Fruit fly (Drosophila melanogaster): ENCODE measurements around the gene fd102C.

fd102C gene

dm6 chr4:831790-832189 lies 12.5 kb downstream of the fd102C start:
- no peak for TF ChIP-seq bab1 (GFP tag; optimal IDR thresholded peaks at IDR 0.05)
- no peak for TF ChIP-seq CG33017 (tag; optimal IDR thresholded peaks at IDR 0.05)
- no peak for TF ChIP-seq tj (GFP tag; optimal IDR thresholded peaks at IDR 0.05)
- TF ChIP-seq CG1620 (GFP tag; optimal IDR thresholded peaks at IDR 0.05), result no peak
- TF ChIP-seq Hr96 (GFP tag; optimal IDR thresholded peaks at IDR 0.05), result no peak

dm6 chr4:829783-830182 lies 14.5 kb downstream of the fd102C start:
- no peak for TF ChIP-seq CG33017 (tag; optimal IDR thresholded peaks at IDR 0.05)
- no peak for TF ChIP-seq CG7045 (GFP tag; optimal IDR thresholded peaks at IDR 0.05)
- no peak for TF ChIP-seq pad (GFP tag; optimal IDR thresholded peaks at IDR 0.05)
- TF ChIP-seq Hr96 (GFP tag; optimal IDR thresholded peaks at IDR 0.05), result no peak
- no peak for TF ChIP-seq tj (GFP tag; optimal IDR thresholded peaks at IDR 0.05)
- TF ChIP-seq CG14711 (tag; optimal IDR thresholded peaks at IDR 0.05), result no peak
- TF ChIP-seq CG1620 (GFP tag; optimal IDR thresholded peaks at IDR 0.05), result no peak
- TF ChIP-seq Mnt (GFP tag; optimal IDR thresholded peaks at IDR 0.05), result no peak
- TF ChIP-seq CG12768 (GFP tag; optimal IDR thresholded peaks at IDR 0.05), result no peak
- TF ChIP-seq cic (GFP tag; optimal IDR thresholded peaks at IDR 0.05), result no peak
- TF ChIP-seq Crg-1 (GFP tag; optimal IDR thresholded peaks at IDR 0.05), result no peak
- no peak for TF ChIP-seq cnc (optimal IDR thresholded peaks at IDR 0.05)
- TF ChIP-seq toe (GFP tag; optimal IDR thresholded peaks at IDR 0.05), result no peak
- no peak for TF ChIP-seq CG7101 (tag; optimal IDR thresholded peaks at IDR 0.05)

dm6 chr4:824043-824442 lies 20.3 kb downstream of the fd102C start:
- TF ChIP-seq CG33017 (tag; optimal IDR thresholded peaks at IDR 0.05) (no peak), kay (GFP tag; ENCODE audit: borderline replicate concordance) (no peak), pad (GFP tag; optimal IDR thresholded peaks at IDR 0.05) (no peak), tj (GFP tag; optimal IDR thresholded peaks at IDR 0.05) (no peak), CG14711 (tag; optimal IDR thresholded peaks at IDR 0.05) (no peak), CG11617 (GFP tag; optimal IDR thresholded peaks at IDR 0.05) (no peak), Crg-1 (GFP tag; optimal IDR thresholded peaks at IDR 0.05) (no peak), cnc (optimal IDR thresholded peaks at IDR 0.05) (no peak), CG7045 (GFP tag; optimal IDR thresholded peaks at IDR 0.05) (no peak), cic (GFP tag; optimal IDR thresholded peaks at IDR 0.05) (no peak), CG7101 (tag; optimal IDR thresholded peaks at IDR 0.05) (no peak), bab1 (GFP tag; optimal IDR thresholded peaks at IDR 0.05) (no peak), Hr96 (GFP tag; optimal IDR thresholded peaks at IDR 0.05) (no peak), CG1620 (GFP tag; optimal IDR thresholded peaks at IDR 0.05) (no peak), ovo (GFP tag; optimal IDR thresholded peaks at IDR 0.05) (no peak), CG12768 (GFP tag; optimal IDR thresholded peaks at IDR 0.05) (no peak), CG5204 (GFP tag; optimal IDR thresholded peaks at IDR 0.05) (no peak), Mnt (GFP tag; optimal IDR thresholded peaks at IDR 0.05) (no peak)

dm6 chr4:817799-818198 lies 26.5 kb downstream of the fd102C start:
- peak; percentile 79 for TF ChIP-seq kay (GFP tag; ENCODE audit: borderline replicate concordance)
- TF ChIP-seq CG1620 (GFP tag; optimal IDR thresholded peaks at IDR 0.05), result no peak
- TF ChIP-seq CG7045 (GFP tag; optimal IDR thresholded peaks at IDR 0.05), result no peak

dm6 chr4:816500-816899 lies 27.8 kb downstream of the fd102C start:
- TF ChIP-seq pad (GFP tag; optimal IDR thresholded peaks at IDR 0.05), result no peak
- no peak for TF ChIP-seq cic (GFP tag; optimal IDR thresholded peaks at IDR 0.05)
- no peak for TF ChIP-seq Hr96 (GFP tag; optimal IDR thresholded peaks at IDR 0.05)
- no peak for TF ChIP-seq kay (GFP tag; ENCODE audit: borderline replicate concordance)
- no peak for TF ChIP-seq CG12768 (GFP tag; optimal IDR thresholded peaks at IDR 0.05)
- TF ChIP-seq toe (GFP tag; optimal IDR thresholded peaks at IDR 0.05), result no peak
- TF ChIP-seq tj (GFP tag; optimal IDR thresholded peaks at IDR 0.05), result no peak
- no peak for TF ChIP-seq Clk (GFP tag; optimal IDR thresholded peaks at IDR 0.05)
- TF ChIP-seq bab1 (GFP tag; optimal IDR thresholded peaks at IDR 0.05), result no peak
- TF ChIP-seq CG11617 (GFP tag; optimal IDR thresholded peaks at IDR 0.05), result no peak
- TF ChIP-seq cnc (optimal IDR thresholded peaks at IDR 0.05), result no peak
- no peak for TF ChIP-seq CG1620 (GFP tag; optimal IDR thresholded peaks at IDR 0.05)
- no peak for TF ChIP-seq CG7101 (tag; optimal IDR thresholded peaks at IDR 0.05)
- no peak for TF ChIP-seq CG5204 (GFP tag; optimal IDR thresholded peaks at IDR 0.05)
- TF ChIP-seq ovo (GFP tag; optimal IDR thresholded peaks at IDR 0.05), result no peak

dm6 chr4:810864-811263 lies 33.5 kb downstream of the fd102C start:
- no peak for TF ChIP-seq kay (GFP tag; ENCODE audit: borderline replicate concordance)
- no peak for TF ChIP-seq bab1 (GFP tag; optimal IDR thresholded peaks at IDR 0.05)
- no peak for TF ChIP-seq CG7045 (GFP tag; optimal IDR thresholded peaks at IDR 0.05)
- TF ChIP-seq pad (GFP tag; optimal IDR thresholded peaks at IDR 0.05), result no peak
- no peak for TF ChIP-seq ovo (GFP tag; optimal IDR thresholded peaks at IDR 0.05)
- no peak for TF ChIP-seq Mnt (GFP tag; optimal IDR thresholded peaks at IDR 0.05)
- TF ChIP-seq Crg-1 (GFP tag; optimal IDR thresholded peaks at IDR 0.05), result no peak
- no peak for TF ChIP-seq Clk (GFP tag; optimal IDR thresholded peaks at IDR 0.05)
- no peak for TF ChIP-seq CG11617 (GFP tag; optimal IDR thresholded peaks at IDR 0.05)
- no peak for TF ChIP-seq CG12768 (GFP tag; optimal IDR thresholded peaks at IDR 0.05)
- no peak for TF ChIP-seq Hr96 (GFP tag; optimal IDR thresholded peaks at IDR 0.05)

All from whole organism, adult.